Fruit fly (Drosophila melanogaster): ENCODE measurements around the gene trc.
A peak's percentile ranks its signal among the peaks of the same experiment; 100 is the strongest.

The trc gene

DNA sequence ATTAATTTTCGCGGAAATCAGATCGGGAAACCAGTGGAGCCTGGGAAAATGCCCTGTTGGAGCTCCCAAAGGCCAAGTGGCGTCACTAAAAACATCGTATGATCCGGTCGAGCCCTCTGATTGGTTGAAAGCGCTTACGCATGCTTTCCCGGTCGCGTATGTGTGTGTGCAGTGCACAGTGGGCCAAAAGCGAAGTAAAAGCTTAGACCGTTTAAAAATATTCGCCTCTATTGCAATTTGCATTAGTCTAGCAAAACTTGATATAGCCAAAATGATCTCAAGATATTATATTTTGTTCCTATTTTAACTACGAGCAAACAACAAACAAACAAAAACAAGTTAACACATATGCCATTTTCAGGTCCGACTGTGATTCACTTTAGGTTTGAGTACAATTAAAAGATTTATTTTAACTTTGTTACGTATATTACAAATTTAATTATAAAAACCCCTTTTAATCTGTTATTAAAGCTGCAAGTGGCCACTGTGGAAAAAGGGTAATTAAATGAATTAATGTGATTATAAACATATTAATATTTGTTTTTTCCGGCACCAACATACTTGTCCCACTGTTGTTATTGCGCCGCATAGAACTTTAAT lies 39.8 kb downstream of the trc start (continued):
- TF ChIP-seq TFAM (GFP tag; optimal IDR thresholded peaks at IDR 0.05): peak; percentile 32
- TF ChIP-seq NK7.1 (GFP tag; optimal IDR thresholded peaks at IDR 0.05): peak; percentile 88
- peak; percentile 65 for TF ChIP-seq CrebB (tag; optimal IDR thresholded peaks at IDR 0.05)
- TF ChIP-seq Lpt (GFP tag; optimal IDR thresholded peaks at IDR 0.05): no peak
- TF ChIP-seq seq (GFP tag; IDR thresholded peaks at IDR 0.05): peak; percentile 76
- TF ChIP-seq nau (GFP tag; optimal IDR thresholded peaks at IDR 0.05): no peak
- TF ChIP-seq CG7357 (GFP tag; IDR thresholded peaks at IDR 0.05): peak; percentile 55; the same call in 1 of the 3 replicates
- no peak for TF ChIP-seq hth (optimal IDR thresholded peaks at IDR 0.05)
- peak; percentile 33 for TF ChIP-seq CG17186 (GFP tag; optimal IDR thresholded peaks at IDR 0.05)
- peak; percentile 52 for TF ChIP-seq mirr (GFP tag; optimal IDR thresholded peaks at IDR 0.05)
- TF ChIP-seq CG17328 (GFP tag; IDR thresholded peaks at IDR 0.05): peak; percentile 66
- TF ChIP-seq Hr51 (GFP tag; optimal IDR thresholded peaks at IDR 0.05): peak; percentile 66 to 89
- peak; percentile 92 for TF ChIP-seq Fer1 (GFP tag; optimal IDR thresholded peaks at IDR 0.05)
- peak; percentile 81 for TF ChIP-seq CG12219 (GFP tag; optimal IDR thresholded peaks at IDR 0.05)
- TF ChIP-seq cad (GFP tag; optimal IDR thresholded peaks at IDR 0.05): no peak
- TF ChIP-seq Taf1 (GFP tag; IDR thresholded peaks at IDR 0.05): peak; percentile 55; the same call in 1 of the 2 replicates
- TF ChIP-seq toy (GFP tag; IDR thresholded peaks at IDR 0.05): 0 out of 2 replicates have a peak, but pooled peaks have one; percentile 54
- peak; percentile 67 for TF ChIP-seq jing (GFP tag; optimal IDR thresholded peaks at IDR 0.05)
- TF ChIP-seq pho (GFP tag; optimal IDR thresholded peaks at IDR 0.05): peak; percentile 81
- TF ChIP-seq org-1 (GFP tag; optimal IDR thresholded peaks at IDR 0.05): peak; percentile 85
- TF ChIP-seq CG11085 (GFP tag; IDR thresholded peaks at IDR 0.05): 0 out of 2 replicates have a peak, but pooled peaks have one; percentile 31
- TF ChIP-seq CG6272 (GFP tag; IDR thresholded peaks at IDR 0.05): peak; percentile 64; the same call in 1 of the 2 replicates
- peak; percentile 96 for TF ChIP-seq Nf-YB (GFP tag; optimal IDR thresholded peaks at IDR 0.05)
- TF ChIP-seq CG12155 (GFP tag; optimal IDR thresholded peaks at IDR 0.05): peak; percentile 66
- peak; percentile 91 for TF ChIP-seq CG18262 (tag; optimal IDR thresholded peaks at IDR 0.05)
- TF ChIP-seq slp2 (GFP tag; optimal IDR thresholded peaks at IDR 0.05): peak; percentile 73
- TF ChIP-seq CG33557 (GFP tag; optimal IDR thresholded peaks at IDR 0.05): peak; percentile 72
- peak; percentile 79 for TF ChIP-seq cato (GFP tag; optimal IDR thresholded peaks at IDR 0.05; ENCODE audit: borderline replicate concordance)
- TF ChIP-seq gfzf (GFP tag; optimal IDR thresholded peaks at IDR 0.05): no peak
- no peak for TF ChIP-seq CG31388 (GFP tag; optimal IDR thresholded peaks at IDR 0.05)
- TF ChIP-seq Neu2 (GFP tag; optimal IDR thresholded peaks at IDR 0.05; ENCODE audit: borderline replicate concordance): peak; percentile 33
- TF ChIP-seq Chrac-16 (GFP tag; optimal IDR thresholded peaks at IDR 0.05): peak; percentile 76
- peak; percentile 74 for TF ChIP-seq shn (GFP tag; optimal IDR thresholded peaks at IDR 0.05)
- TF ChIP-seq CG4707 (GFP tag; optimal IDR thresholded peaks at IDR 0.05): peak; percentile 81
- peak; percentile 78 for TF ChIP-seq Drgx (GFP tag; IDR thresholded peaks at IDR 0.05)
- peak; percentile 64 for TF ChIP-seq ab (GFP tag; optimal IDR thresholded peaks at IDR 0.05)
- TF ChIP-seq CG8388 (GFP tag; optimal IDR thresholded peaks at IDR 0.05): peak; percentile 72
- peak; percentile 88 for TF ChIP-seq CG15011 (GFP tag; optimal IDR thresholded peaks at IDR 0.05)
- peak; percentile 66 for TF ChIP-seq MTF-1 (GFP tag; optimal IDR thresholded peaks at IDR 0.05; ENCODE audit: borderline replicate concordance)
- TF ChIP-seq CHES-1-like (GFP tag; optimal IDR thresholded peaks at IDR 0.05): peak; percentile 66
- TF ChIP-seq so (GFP tag; IDR thresholded peaks at IDR 0.05): peak; percentile 67
- TF ChIP-seq CG9817 (tag; optimal IDR thresholded peaks at IDR 0.05): peak; percentile 75
- TF ChIP-seq vnd (GFP tag; IDR thresholded peaks at IDR 0.05; ENCODE audit: partially characterized antibody): peak; percentile 52; the same call in 1 of the 3 replicates
- peak; percentile 47; the same call in 1 of the 2 replicates for TF ChIP-seq CG14667 (GFP tag; IDR thresholded peaks at IDR 0.05)
- TF ChIP-seq pros (GFP tag; optimal IDR thresholded peaks at IDR 0.05): peak; percentile 51
- TF ChIP-seq CG11398 (GFP tag; optimal IDR thresholded peaks at IDR 0.05): peak; percentile 27
- no peak for TF ChIP-seq Opbp (GFP tag; IDR thresholded peaks at IDR 0.05; ENCODE audit: partially characterized antibody)
- peak; percentile 91 for TF ChIP-seq CG18599 (GFP tag; optimal IDR thresholded peaks at IDR 0.05)
- peak; percentile 54; the same call in 1 of the 2 replicates for TF ChIP-seq ara (GFP tag; IDR thresholded peaks at IDR 0.05)
